Worm (Caenorhabditis elegans): ENCODE measurements around the gene C44F1.1.

- no peak for TF ChIP-seq lin-13 (GFP tag; optimal IDR thresholded peaks at IDR 0.05)
- no peak for TF ChIP-seq unc-130 (tag; optimal IDR thresholded peaks at IDR 0.05)
- TF ChIP-seq nhr-85 (tag) = no peak
- TF ChIP-seq egl-27 (tag; optimal IDR thresholded peaks at IDR 0.05) = no peak
- no peak for TF ChIP-seq jun-1 (tag; optimal IDR thresholded peaks at IDR 0.05)
- no peak for TF ChIP-seq aha-1 (tag; optimal IDR thresholded peaks at IDR 0.05)
- no peak for TF ChIP-seq unc-30 (tag; optimal IDR thresholded peaks at IDR 0.05)
- TF ChIP-seq mef-2 (tag; optimal IDR thresholded peaks at IDR 0.05) = no peak
- TF ChIP-seq snpc-4 (tag; optimal IDR thresholded peaks at IDR 0.05) = no peak
- TF ChIP-seq ceh-82 (tag; optimal IDR thresholded peaks at IDR 0.05) = no peak
These were observed 6.0 kb downstream of the C44F1.1 start, which contains the start of gene arcp-1 for ce11 chrIII:3759312-3759711.

Data from whole organism, L1 larva.